Fruit fly (Drosophila melanogaster): ENCODE data around the gene CG43880.

CG43880 gene

DNA sequence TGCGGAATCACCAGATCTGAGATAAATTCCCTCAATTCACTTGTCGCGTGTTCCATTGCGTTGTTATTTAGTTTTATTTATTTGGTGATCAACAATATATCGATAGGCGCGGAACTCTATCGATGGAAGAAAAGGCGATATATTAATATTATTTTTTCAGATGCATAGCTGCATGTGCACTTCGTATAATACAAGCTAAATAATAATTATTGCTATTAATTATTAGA lies 32.3 kb upstream of the CG43880 start, which contains the start of gene Pop4:
Gene Pop4 (minus strand): TSS at position 101 of the 227 bp plus-strand sequence.
- TF ChIP-seq pan (optimal IDR thresholded peaks at IDR 0.05) (no peak), Dll (optimal IDR thresholded peaks at IDR 0.05) (no peak), usp (GFP tag; optimal IDR thresholded peaks at IDR 0.05) (no peak), EcR (GFP tag; optimal IDR thresholded peaks at IDR 0.05) (no peak), CG8478 (optimal IDR thresholded peaks at IDR 0.05) (no peak), psq (optimal IDR thresholded peaks at IDR 0.05) (no peak)

DNA sequence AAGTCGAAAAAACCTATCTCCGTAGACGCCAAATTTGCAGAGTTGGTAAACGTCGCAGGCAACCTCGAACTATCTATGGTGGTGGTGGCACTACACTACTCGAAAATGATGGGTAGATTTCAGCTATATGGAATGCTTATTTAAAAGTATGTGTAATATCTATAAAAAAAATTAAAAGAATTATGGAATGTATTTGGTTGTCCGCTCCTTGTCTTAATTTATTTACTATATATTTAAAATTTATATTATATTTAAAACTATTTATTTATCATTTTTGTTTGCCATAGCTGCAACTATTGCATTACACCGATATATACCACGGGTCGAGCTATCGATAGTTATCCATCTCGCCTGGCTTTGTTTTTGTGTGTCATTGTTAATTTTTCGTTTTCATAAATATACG lies 30.0 kb upstream of the CG43880 start, which contains the start of the genes HP4 and CG8209:
Gene HP4 (minus strand): TSS at position 74 of the 403 bp plus-strand sequence.
Gene CG8209 (plus strand): TSS at position 326 of the 403 bp plus-strand sequence.
- TF ChIP-seq Dll (optimal IDR thresholded peaks at IDR 0.05) (no peak), CG8478 (optimal IDR thresholded peaks at IDR 0.05) (no peak), EcR (GFP tag; optimal IDR thresholded peaks at IDR 0.05) (no peak), psq (optimal IDR thresholded peaks at IDR 0.05) (no peak), usp (GFP tag; optimal IDR thresholded peaks at IDR 0.05) (no peak), pan (optimal IDR thresholded peaks at IDR 0.05) (no peak)

DNA sequence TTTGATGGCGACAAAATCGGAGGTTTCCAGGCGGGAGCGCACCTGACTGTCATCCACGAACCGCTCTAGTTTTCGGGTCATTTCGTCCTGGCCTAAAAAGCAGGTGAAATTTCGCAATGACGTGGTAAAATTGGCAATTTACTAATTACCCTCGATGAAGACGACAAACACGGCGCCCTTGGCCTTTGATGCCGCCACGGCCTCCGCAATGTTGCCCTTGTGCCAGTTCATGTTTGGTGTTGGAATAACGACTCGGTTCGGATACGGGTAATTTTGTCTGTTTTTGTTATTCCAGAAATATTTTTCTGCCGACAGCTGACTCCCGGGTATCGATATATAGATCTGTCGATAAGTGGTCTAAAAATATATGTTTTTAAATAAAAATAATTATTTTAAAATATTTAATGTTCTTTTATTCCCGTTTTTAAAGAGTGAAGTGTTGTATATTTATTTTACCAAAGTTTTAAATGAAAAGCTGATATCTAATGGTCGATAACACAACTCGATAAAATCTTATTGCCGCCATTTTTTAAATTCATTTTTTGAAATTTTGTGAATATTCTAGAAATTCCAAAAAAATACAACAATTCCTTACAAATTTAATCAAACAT lies 28.7 kb upstream of the CG43880 start, which contains the start of gene CG8042:
Gene CG8042 (minus strand): TSS at position 321 of the 611 bp plus-strand sequence.
- no peak for TF ChIP-seq EcR (GFP tag; optimal IDR thresholded peaks at IDR 0.05)
- no peak for TF ChIP-seq usp (GFP tag; optimal IDR thresholded peaks at IDR 0.05)
- TF ChIP-seq psq (optimal IDR thresholded peaks at IDR 0.05) = no peak
- no peak for TF ChIP-seq CG8478 (optimal IDR thresholded peaks at IDR 0.05)
- TF ChIP-seq pan (optimal IDR thresholded peaks at IDR 0.05) = no peak
- TF ChIP-seq Dll (optimal IDR thresholded peaks at IDR 0.05) = no peak

DNA sequence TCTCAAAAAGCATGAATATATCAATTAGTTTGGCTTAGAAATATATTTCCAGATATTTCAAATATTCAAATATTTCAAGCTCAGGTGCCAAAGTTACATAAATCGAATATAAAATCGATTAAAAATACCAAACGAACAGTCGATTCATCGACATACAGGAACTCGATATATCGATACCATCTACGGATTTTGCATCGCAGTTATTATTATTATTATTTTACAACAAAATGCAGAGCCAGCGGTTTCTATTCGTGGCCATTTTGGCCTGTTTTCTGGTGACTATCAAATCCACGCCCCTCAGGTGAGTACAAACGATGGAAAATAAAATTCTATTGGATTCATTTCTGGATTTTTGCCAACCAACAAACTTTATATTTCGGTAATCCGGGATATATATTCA lies 24.3 kb upstream of the CG43880 start, which contains the start of gene RNaseX25:
Gene RNaseX25 (plus strand): TSS at position 147 of the 400 bp plus-strand sequence.
- TF ChIP-seq CG8478 (optimal IDR thresholded peaks at IDR 0.05) = no peak

DNA sequence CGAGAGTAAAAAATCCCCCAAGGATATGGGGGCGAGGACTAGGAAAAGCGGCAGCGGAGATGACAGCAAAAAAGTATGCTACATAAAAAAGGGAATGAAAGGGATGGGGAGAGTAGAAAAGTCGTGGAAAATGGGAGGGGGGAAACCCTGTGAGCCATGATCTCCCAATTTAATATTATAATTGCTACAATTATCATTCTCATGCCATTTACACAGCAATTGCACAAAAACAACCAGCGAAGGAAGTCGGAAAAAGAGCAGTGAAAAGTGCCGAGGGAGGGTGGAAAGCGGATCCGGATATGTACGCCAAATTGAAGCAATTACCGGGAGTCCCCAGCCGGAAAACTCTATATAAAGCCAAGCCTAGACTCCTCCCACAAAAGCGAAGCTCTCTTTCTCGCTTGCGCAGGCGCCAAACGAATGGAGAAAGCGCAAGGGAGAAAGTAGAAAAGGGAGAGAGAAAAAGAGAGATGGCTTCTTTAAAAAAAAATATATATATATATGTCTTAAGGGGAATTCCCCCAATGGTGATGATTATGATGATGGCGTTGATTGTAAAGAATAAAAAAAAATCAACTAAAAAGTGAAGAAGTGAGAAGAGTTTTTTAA lies 22.4 kb upstream of the CG43880 start:
- TF ChIP-seq Dll (optimal IDR thresholded peaks at IDR 0.05) = no peak
- TF ChIP-seq psq (optimal IDR thresholded peaks at IDR 0.05) = no peak

DNA sequence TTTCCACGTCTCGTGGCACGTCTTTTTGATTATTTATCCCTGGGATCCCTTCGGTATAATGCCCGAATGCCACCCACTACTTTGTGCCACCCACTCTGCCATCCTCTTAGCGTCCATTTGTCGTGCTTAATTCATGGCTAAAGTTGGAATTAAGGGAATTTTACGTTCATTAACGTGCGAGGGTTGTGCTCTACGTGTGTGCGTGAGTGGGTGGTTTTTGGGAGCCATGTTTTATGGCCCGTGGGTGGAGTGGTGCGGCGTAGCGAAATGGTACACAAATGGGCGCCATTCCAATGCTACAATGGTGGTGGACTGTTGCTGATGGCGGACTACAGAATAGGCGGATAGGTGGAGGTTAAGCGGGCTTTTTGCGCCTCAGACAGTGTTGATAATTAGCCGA lies 21.1 kb upstream of the CG43880 start:
- no peak for TF ChIP-seq Dll (optimal IDR thresholded peaks at IDR 0.05)
- TF ChIP-seq EcR (GFP tag; optimal IDR thresholded peaks at IDR 0.05) = no peak
- no peak for TF ChIP-seq psq (optimal IDR thresholded peaks at IDR 0.05)
- no peak for TF ChIP-seq CG8478 (optimal IDR thresholded peaks at IDR 0.05)
- TF ChIP-seq pan (optimal IDR thresholded peaks at IDR 0.05) = no peak
- no peak for TF ChIP-seq usp (GFP tag; optimal IDR thresholded peaks at IDR 0.05)

DNA sequence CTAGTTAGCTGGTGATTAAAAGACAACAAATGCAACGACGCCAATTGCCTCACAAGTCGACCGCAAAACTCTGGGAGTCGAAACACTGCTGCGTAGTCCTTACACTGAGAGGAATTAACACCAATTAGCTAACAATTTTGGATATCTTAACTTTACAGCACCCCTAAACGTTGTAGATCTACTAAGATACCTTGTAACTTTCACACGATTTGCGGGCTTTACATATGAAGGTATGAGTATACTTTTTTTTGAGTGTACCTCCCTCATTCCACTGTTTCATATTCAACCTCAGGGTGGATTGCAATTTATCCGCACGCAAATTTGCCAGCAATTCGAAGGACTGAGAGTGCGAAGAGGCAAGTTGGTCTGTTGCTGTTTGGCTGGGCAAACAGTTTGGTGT lies 17.4 kb upstream of the CG43880 start:
- TF ChIP-seq EcR (GFP tag; optimal IDR thresholded peaks at IDR 0.05) = no peak
- no peak for TF ChIP-seq psq (optimal IDR thresholded peaks at IDR 0.05)

DNA sequence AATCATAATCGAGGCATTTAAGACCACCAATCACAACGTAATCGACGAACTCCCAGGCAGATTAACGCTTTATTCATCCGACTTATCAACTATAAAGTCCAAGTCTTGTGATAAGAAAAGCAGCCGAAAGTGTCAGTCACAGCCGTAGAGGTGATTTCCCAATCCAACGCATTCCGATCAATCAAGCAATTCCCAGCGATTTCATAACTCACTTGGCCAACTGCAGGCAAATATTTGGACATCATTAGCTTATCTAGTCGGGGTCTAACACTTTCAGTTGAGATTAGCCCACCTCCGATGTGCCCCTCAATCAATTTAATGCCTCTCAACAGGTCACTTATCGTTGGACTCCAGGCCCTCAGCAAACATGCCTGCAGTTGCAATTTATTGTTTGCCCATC lies 16.9 kb upstream of the CG43880 start:
- no peak for TF ChIP-seq CG8478 (optimal IDR thresholded peaks at IDR 0.05)
- no peak for TF ChIP-seq psq (optimal IDR thresholded peaks at IDR 0.05)
- no peak for TF ChIP-seq Dll (optimal IDR thresholded peaks at IDR 0.05)
- no peak for TF ChIP-seq usp (GFP tag; optimal IDR thresholded peaks at IDR 0.05)
- TF ChIP-seq EcR (GFP tag; optimal IDR thresholded peaks at IDR 0.05) = no peak
- no peak for TF ChIP-seq pan (optimal IDR thresholded peaks at IDR 0.05)

DNA sequence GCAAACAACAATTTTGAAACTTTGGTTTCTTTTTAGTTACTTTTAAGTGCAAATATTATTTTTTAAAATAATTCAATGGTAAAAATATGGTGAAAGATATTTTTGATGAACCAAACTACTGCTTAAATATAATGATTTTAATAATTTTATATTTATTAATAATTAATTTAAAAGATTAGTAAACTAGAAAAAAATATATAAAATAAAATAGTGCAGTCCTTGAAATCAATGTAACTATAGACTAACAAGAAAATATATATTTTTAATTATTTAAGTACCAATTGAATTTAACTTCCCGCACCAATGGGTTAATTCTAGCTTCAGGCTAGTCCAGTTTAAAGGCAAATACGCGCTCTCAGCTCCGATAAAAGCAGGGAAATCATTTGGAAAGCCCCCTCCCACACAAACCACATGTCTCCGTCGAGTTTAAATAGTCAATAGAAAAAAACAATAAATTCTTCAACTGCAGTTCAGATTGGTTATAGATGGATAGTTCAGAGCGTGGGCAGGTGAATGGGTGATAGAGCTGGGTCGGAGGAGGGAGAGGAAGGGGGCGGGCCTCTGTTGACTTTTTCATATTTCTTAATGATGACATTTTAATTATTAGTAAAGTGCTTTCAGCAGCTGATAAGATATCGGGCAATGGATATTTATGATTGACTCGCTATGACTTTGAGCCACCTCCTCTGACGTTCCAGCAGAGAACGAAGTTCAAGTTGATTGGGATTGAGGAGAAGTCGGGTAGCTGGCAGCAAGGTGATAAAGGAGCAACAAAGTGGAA lies 16.0 kb upstream of the CG43880 start:
- TF ChIP-seq psq (optimal IDR thresholded peaks at IDR 0.05) (no peak), usp (GFP tag; optimal IDR thresholded peaks at IDR 0.05) (no peak), EcR (GFP tag; optimal IDR thresholded peaks at IDR 0.05) (no peak), pan (optimal IDR thresholded peaks at IDR 0.05) (no peak), Dll (optimal IDR thresholded peaks at IDR 0.05) (no peak), CG8478 (optimal IDR thresholded peaks at IDR 0.05) (no peak)

DNA sequence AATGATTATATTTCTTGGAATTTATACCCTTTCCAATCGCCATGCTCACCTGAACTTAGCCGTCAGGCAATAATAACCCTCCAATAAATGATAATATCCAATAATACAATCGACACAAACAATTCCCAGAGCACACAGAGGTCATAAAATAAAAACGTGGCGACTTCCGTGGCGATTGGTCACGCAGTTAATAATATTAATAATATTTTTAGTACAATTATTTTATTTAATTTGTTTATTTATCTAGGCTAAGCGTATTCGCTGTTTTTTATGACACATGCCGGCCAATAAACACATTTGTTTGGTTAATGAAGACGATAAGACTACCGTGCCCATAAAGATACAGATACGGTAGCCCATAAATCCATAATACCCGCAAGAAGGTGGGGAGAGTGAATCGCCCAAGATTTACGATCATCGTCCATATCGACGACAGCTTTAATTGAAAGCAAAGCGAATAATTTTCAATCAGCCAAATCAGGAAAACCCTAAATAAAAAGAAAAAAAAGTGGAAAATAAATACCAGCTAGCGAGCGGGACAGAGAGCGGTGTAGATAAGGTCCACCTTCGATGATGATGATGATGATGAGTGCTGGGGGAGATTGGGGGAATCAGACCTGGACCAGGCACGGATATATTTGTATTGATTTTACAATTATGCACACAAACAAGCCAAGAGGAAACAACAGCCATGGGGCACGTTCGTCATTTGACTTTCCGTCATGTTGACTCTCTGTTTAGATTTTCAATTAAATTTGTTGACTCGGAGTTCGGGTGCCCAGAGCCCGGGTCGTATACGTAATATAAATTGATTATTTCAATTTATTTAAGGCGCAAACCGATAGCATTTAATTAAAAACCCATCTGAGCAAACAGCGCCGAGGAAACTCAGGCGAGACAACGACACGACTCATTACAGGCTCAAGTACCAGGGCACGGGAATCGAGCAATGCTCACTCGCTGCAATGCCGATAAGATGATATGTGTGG lies 14.9 kb upstream of the CG43880 start:
- TF ChIP-seq psq (optimal IDR thresholded peaks at IDR 0.05) (no peak), CG8478 (optimal IDR thresholded peaks at IDR 0.05) (no peak), usp (GFP tag; optimal IDR thresholded peaks at IDR 0.05) (no peak), Dll (optimal IDR thresholded peaks at IDR 0.05) (no peak), pan (optimal IDR thresholded peaks at IDR 0.05) (no peak), EcR (GFP tag; optimal IDR thresholded peaks at IDR 0.05) (no peak)

DNA sequence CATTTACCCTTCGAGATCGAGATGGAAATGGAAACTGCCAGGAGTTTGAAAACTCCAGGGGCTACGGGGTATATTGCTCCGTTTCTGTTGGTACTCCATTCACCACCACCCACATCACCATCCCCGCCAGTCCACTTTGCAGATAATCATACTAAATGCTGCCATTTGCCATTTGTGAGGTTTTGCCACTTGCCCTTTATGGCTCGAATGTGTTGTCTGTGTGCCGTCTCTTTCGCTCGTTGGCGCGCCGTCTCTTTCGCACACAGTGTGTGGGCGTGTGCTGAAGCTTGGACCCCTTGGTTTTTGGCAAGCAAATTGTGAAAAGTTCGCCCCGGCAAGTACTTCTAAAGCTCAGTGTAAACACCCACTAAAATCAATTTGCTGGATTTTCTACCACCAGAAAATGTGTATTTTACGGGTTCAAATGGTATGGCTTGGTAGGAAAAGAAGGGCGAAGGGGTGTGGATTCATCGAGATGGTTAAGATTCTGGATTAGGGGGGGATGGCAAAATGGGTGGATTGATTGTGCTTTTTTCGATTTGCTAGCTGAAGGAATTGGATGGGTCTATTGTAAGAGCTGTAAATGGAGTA lies 12.6 kb upstream of the CG43880 start:
- no peak for TF ChIP-seq pan (optimal IDR thresholded peaks at IDR 0.05)
- TF ChIP-seq CG8478 (optimal IDR thresholded peaks at IDR 0.05) = no peak
- TF ChIP-seq Dll (optimal IDR thresholded peaks at IDR 0.05) = no peak
- no peak for TF ChIP-seq usp (GFP tag; optimal IDR thresholded peaks at IDR 0.05)
- TF ChIP-seq EcR (GFP tag; optimal IDR thresholded peaks at IDR 0.05) = no peak
- no peak for TF ChIP-seq psq (optimal IDR thresholded peaks at IDR 0.05)

Data from whole organism.